Fruit fly (Drosophila melanogaster): Measurements from ENCODE around the gene CG16781.

CG16781 gene

dm6 chrX:3431641-3432040 lies 32.2 kb downstream of the CG16781 start (continued):
- TF ChIP-seq Drgx (GFP tag; IDR thresholded peaks at IDR 0.05) (no peak), Hr78 (GFP tag; optimal IDR thresholded peaks at IDR 0.05) (peak in 1 of 2 experiments; percentile 45), ken (GFP tag; IDR thresholded peaks at IDR 0.05) (peak; percentile 62; the same call in 1 of the 3 replicates), HLH4C (GFP tag; IDR thresholded peaks at IDR 0.05; ENCODE audit: partially characterized antibody) (no peak), cg (GFP tag; optimal IDR thresholded peaks at IDR 0.05) (no peak), Sox102F (GFP tag; optimal IDR thresholded peaks at IDR 0.05) (peak; percentile 81), Nf-YC (tag; optimal IDR thresholded peaks at IDR 0.05) (peak; percentile 61), CG1832 (GFP tag; optimal IDR thresholded peaks at IDR 0.05) (no peak), croc (GFP tag; conservative IDR thresholded peaks at IDR 0.05) (peak; percentile 63), phol (tag; optimal IDR thresholded peaks at IDR 0.05) (peak; percentile 64), CG11695 (GFP tag; IDR thresholded peaks at IDR 0.05) (peak; percentile 85), Scr (GFP tag; IDR thresholded peaks at IDR 0.05; ENCODE audit: partially characterized antibody) (no peak), Vsx1 (GFP tag; optimal IDR thresholded peaks at IDR 0.05) (peak; percentile 8), cad (GFP tag; optimal IDR thresholded peaks at IDR 0.05) (no peak), CG43689 (GFP tag; IDR thresholded peaks at IDR 0.05) (peak; percentile 38), schlank (tag; optimal IDR thresholded peaks at IDR 0.05) (no peak), CG18764 (GFP tag; optimal IDR thresholded peaks at IDR 0.05) (peak; percentile 1), CG14014 (GFP tag; IDR thresholded peaks at IDR 0.05) (peak; percentile 84), Dref (GFP tag; IDR thresholded peaks at IDR 0.05) (no peak), Rfx (GFP tag; IDR thresholded peaks at IDR 0.05) (peak; percentile 83), NK7.1 (GFP tag; optimal IDR thresholded peaks at IDR 0.05) (no peak), CG7786 (GFP tag; optimal IDR thresholded peaks at IDR 0.05) (no peak), CG3407 (GFP tag; optimal IDR thresholded peaks at IDR 0.05) (peak; percentile 20), CG11560 (tag; IDR thresholded peaks at IDR 0.05) (no peak), ab (GFP tag; optimal IDR thresholded peaks at IDR 0.05) (no peak), sim (GFP tag; IDR thresholded peaks at IDR 0.05) (peak; percentile 36; the same call in 1 of the 2 replicates), CG11085 (GFP tag; IDR thresholded peaks at IDR 0.05) (0 out of 2 replicates have a peak, but pooled peaks have one; percentile 43), CG16863 (GFP tag; optimal IDR thresholded peaks at IDR 0.05) (peak; percentile 18), ase (GFP tag; IDR thresholded peaks at IDR 0.05) (peak; percentile 87), CG34224 (GFP tag; IDR thresholded peaks at IDR 0.05; ENCODE audit: partially characterized antibody) (no peak), zf30C (GFP tag; optimal IDR thresholded peaks at IDR 0.05) (no peak), Gsc (GFP tag; IDR thresholded peaks at IDR 0.05) (no peak), HmgZ (tag; optimal IDR thresholded peaks at IDR 0.05) (peak; percentile 36), CG32532 (GFP tag; IDR thresholded peaks at IDR 0.05) (peak; percentile 86), CG5953 (GFP tag; IDR thresholded peaks at IDR 0.05) (peak; percentile 46; the same call in 1 of the 2 replicates), eyg (GFP tag; optimal IDR thresholded peaks at IDR 0.05) (no peak), Elba2 (GFP tag; optimal IDR thresholded peaks at IDR 0.05) (no peak), NC2α (GFP tag; optimal IDR thresholded peaks at IDR 0.05) (no peak), CG13775 (GFP tag; optimal IDR thresholded peaks at IDR 0.05) (peak; percentile 32), Lim3 (GFP tag; IDR thresholded peaks at IDR 0.05) (peak; percentile 61; the same call in 1 of the 2 replicates), CG8924 (tag; optimal IDR thresholded peaks at IDR 0.05) (peak; percentile 74), fru (optimal IDR thresholded peaks at IDR 0.05) (no peak), yki (optimal IDR thresholded peaks at IDR 0.05) (no peak), Fer1 (GFP tag; optimal IDR thresholded peaks at IDR 0.05) (peak; percentile 37), chinmo (GFP tag; IDR thresholded peaks at IDR 0.05; ENCODE audit: partially characterized antibody) (peak; percentile 76; the same call in 1 of the 4 replicates), usp (GFP tag; optimal IDR thresholded peaks at IDR 0.05) (no peak), dimm (GFP tag; IDR thresholded peaks at IDR 0.05) (peak; percentile 46), Atf6 (GFP tag; IDR thresholded peaks at IDR 0.05) (peak; percentile 86), CG2120 (GFP tag; optimal IDR thresholded peaks at IDR 0.05) (peak; percentile 67), CG7987 (GFP tag; optimal IDR thresholded peaks at IDR 0.05) (no peak), Kr (GFP tag; optimal IDR thresholded peaks at IDR 0.05) (no peak), Oli (tag; optimal IDR thresholded peaks at IDR 0.05) (peak; percentile 78)
